Fruit fly (Drosophila melanogaster): ENCODE measurements around the gene CG13358.

DNA sequence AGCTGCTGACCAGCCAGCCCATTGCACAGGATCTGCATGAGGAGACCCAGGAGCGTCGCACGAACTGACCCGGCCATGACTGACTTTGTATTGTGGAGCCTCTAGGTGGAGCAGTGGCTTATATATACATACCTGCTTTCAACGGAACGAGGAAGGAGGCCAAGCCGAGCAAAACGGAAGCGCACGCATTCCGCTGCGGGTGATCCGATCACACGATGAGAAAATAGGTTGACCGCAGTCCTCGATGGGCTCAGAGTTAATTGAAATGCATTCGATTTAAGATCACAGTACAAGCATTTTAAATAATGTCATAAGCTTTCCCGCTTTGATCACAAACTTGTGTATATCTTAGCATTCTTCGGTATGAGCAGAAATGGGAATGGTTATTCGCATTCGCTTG lies at the start of gene CG13358:
- TF ChIP-seq usp (GFP tag; optimal IDR thresholded peaks at IDR 0.05): no peak
- no peak for TF ChIP-seq Dif (GFP tag; optimal IDR thresholded peaks at IDR 0.05; ENCODE audit: partially characterized antibody)
- no peak for TF ChIP-seq psq (GFP tag; optimal IDR thresholded peaks at IDR 0.05)

All from whole organism, wandering third instar larva.